Fruit fly (Drosophila melanogaster) whole organism, prepupa: ENCODE results near the gene CG34161.
A peak's percentile ranks its signal among the peaks of the same experiment; 100 is the strongest.

ENCODE experiments used
- Blimp-1 ChIP-seq: fragments of 200-800 bp; sonication (Bioruptor generic); optimal IDR thresholded peaks from 3 replicates; lab custom pipeline; 2017; ENCODE audit warnings: missing biosample characterization, missing genetic modification characterization, mild to moderate bottlenecking, moderate library complexity, missing genetic modification reagents
- CG10631 ChIP-seq: fragments of 200-800 bp; sonication (Bioruptor generic); optimal IDR thresholded peaks from 2 replicates; lab custom pipeline; 2016; ENCODE audit warnings: missing biosample characterization, missing genetic modification characterization
- CG10669 ChIP-seq: fragments of 200-800 bp; sonication (Bioruptor generic); optimal IDR thresholded peaks from 3 replicates; lab custom pipeline; 2018; ENCODE audit warnings: missing biosample characterization, mild to moderate bottlenecking, missing genetic modification characterization, moderate library complexity
- CG11294 ChIP-seq: fragments of 200-800 bp; sonication (Bioruptor generic); IDR thresholded peaks from 2 replicates; pipeline ENCODE4 v1.3.6; 2022; ENCODE audit warnings: missing biosample characterization, missing genetic modification characterization
- CG11762 ChIP-seq: fragments of 200-800 bp; sonication (Bioruptor generic); optimal IDR thresholded peaks from 3 replicates; lab custom pipeline; 2016; ENCODE audit warnings: missing biosample characterization, missing genetic modification characterization; ENCODE audit not compliant: insufficient read depth
- CG11902 ChIP-seq: fragments of 200-800 bp; sonication (Bioruptor generic); optimal IDR thresholded peaks from 3 replicates; lab custom pipeline; 2016; ENCODE audit warnings: missing biosample characterization, missing genetic modification characterization
- CG16779 ChIP-seq: fragments of 200-800 bp; sonication (Bioruptor generic); optimal IDR thresholded peaks from 3 replicates; lab custom pipeline; 2017; ENCODE audit warnings: missing biosample characterization, mild to moderate bottlenecking, missing genetic modification characterization
- CG31627 ChIP-seq: fragments of 200-800 bp; sonication (Bioruptor generic); optimal IDR thresholded peaks from 3 replicates; lab custom pipeline; 2016; ENCODE audit warnings: missing biosample characterization, missing genetic modification characterization
- CG3919 ChIP-seq: fragments of 200-800 bp; sonication (Bioruptor generic); optimal IDR thresholded peaks from 3 replicates; lab custom pipeline; 2016; ENCODE audit warnings: missing biosample characterization, missing genetic modification characterization
- CG4318 ChIP-seq: fragments of 200-800 bp; sonication (Bioruptor generic); optimal IDR thresholded peaks from 3 replicates; lab custom pipeline; 2017; ENCODE audit warnings: missing biosample characterization, mild to moderate bottlenecking, missing genetic modification characterization
- CG6163 ChIP-seq: fragments of 200-800 bp; sonication (Bioruptor generic); IDR thresholded peaks from 3 replicates; pipeline ENCODE4 v1.3.6; 2022; ENCODE audit warnings: missing biosample characterization, missing genetic modification characterization
- CG6808 ChIP-seq: fragments of 200-800 bp; sonication (Bioruptor generic); optimal IDR thresholded peaks from 3 replicates; lab custom pipeline; 2017; ENCODE audit warnings: missing biosample characterization, missing genetic modification characterization, mild to moderate bottlenecking, moderate library complexity, missing genetic modification reagents
- CG6854 ChIP-seq: fragments of 200-800 bp; sonication (Bioruptor generic); optimal IDR thresholded peaks from 2 replicates; lab custom pipeline; 2017; ENCODE audit warnings: missing biosample characterization, mild to moderate bottlenecking, missing genetic modification characterization
- CG7368 ChIP-seq: fragments of 200-800 bp; sonication (Bioruptor generic); optimal IDR thresholded peaks from 3 replicates; lab custom pipeline; 2016; ENCODE audit warnings: missing biosample characterization, missing genetic modification characterization
- CG8319 ChIP-seq: fragments of 200-800 bp; sonication (Bioruptor generic); optimal IDR thresholded peaks from 3 replicates; lab custom pipeline; 2016; ENCODE audit warnings: missing biosample characterization, missing genetic modification characterization
- CG8632 ChIP-seq: fragments of 200-800 bp; sonication (Bioruptor generic); optimal IDR thresholded peaks from 3 replicates; lab custom pipeline; 2016; ENCODE audit warnings: missing biosample characterization, missing genetic modification characterization
- CG9139 ChIP-seq: fragments of 200-800 bp; sonication (Bioruptor generic); optimal IDR thresholded peaks from 3 replicates; lab custom pipeline; 2017; ENCODE audit warnings: missing biosample characterization, mild to moderate bottlenecking, missing genetic modification characterization
- Eip75B ChIP-seq: fragments of 200-800 bp; sonication (Bioruptor generic); optimal IDR thresholded peaks from 3 replicates; lab custom pipeline; 2016; ENCODE audit warnings: missing biosample characterization, missing genetic modification characterization
- Eip78C ChIP-seq: fragments of 200-800 bp; sonication (Bioruptor generic); peaks from one replicate; lab custom pipeline; 2016; ENCODE audit warnings: missing biosample characterization, missing genetic modification characterization
- Ets96B ChIP-seq: fragments of 200-800 bp; optimal IDR thresholded peaks from 2 replicates; lab custom pipeline; 2019; ENCODE audit warnings: missing biosample characterization, mild to moderate bottlenecking, missing genetic modification characterization, moderate library complexity
- Gug ChIP-seq: fragments of 200-800 bp; sonication (Bioruptor generic); IDR thresholded peaks from 2 replicates; pipeline ENCODE4 v1.3.6; 2022; ENCODE audit warnings: missing biosample characterization, missing genetic modification characterization
- Hr39 ChIP-seq: fragments of 200-800 bp; sonication (Bioruptor generic); optimal IDR thresholded peaks from 2 replicates; lab custom pipeline; 2016; ENCODE audit warnings: missing biosample characterization, missing genetic modification characterization
- Hr4 ChIP-seq: fragments of 200-800 bp; sonication (Bioruptor generic); optimal IDR thresholded peaks from 3 replicates; lab custom pipeline; 2016; ENCODE audit warnings: missing biosample characterization, missing genetic modification characterization
- Lpt ChIP-seq: fragments of 200-800 bp; sonication (Bioruptor generic); optimal IDR thresholded peaks from 3 replicates; lab custom pipeline; 2016; ENCODE audit warnings: missing biosample characterization, missing genetic modification characterization
- Smox ChIP-seq: fragments of 200-800 bp; sonication (Bioruptor generic); optimal IDR thresholded peaks from 3 replicates; lab custom pipeline; 2016; ENCODE audit warnings: missing biosample characterization, missing genetic modification characterization
- Sox102F ChIP-seq: fragments of 200-800 bp; sonication (Bioruptor generic); optimal IDR thresholded peaks from 2 replicates; lab custom pipeline; 2016; ENCODE audit warnings: missing biosample characterization, mild to moderate bottlenecking, missing genetic modification characterization
- Sox15 ChIP-seq: fragments of 200-800 bp; sonication (Bioruptor generic); optimal IDR thresholded peaks from 3 replicates; lab custom pipeline; 2016; ENCODE audit warnings: missing biosample characterization, missing genetic modification characterization
- achi ChIP-seq: fragments of 200-800 bp; sonication (Bioruptor generic); optimal IDR thresholded peaks from 3 replicates; lab custom pipeline; 2016; ENCODE audit warnings: missing biosample characterization, missing genetic modification characterization
- acj6 ChIP-seq: fragments of 200-800 bp; sonication (Bioruptor generic); optimal IDR thresholded peaks from 3 replicates; lab custom pipeline; 2016; ENCODE audit warnings: missing biosample characterization, missing genetic modification characterization
- cyc ChIP-seq: fragments of 200-800 bp; sonication (Bioruptor generic); optimal IDR thresholded peaks from 3 replicates; lab custom pipeline; 2016; ENCODE audit warnings: missing biosample characterization, missing genetic modification characterization
- dac ChIP-seq: fragments of 200-800 bp; sonication (Bioruptor generic); optimal IDR thresholded peaks from 2 replicates; lab custom pipeline; 2017; ENCODE audit warnings: missing biosample characterization, mild to moderate bottlenecking, missing genetic modification characterization
- eg ChIP-seq: fragments of 200-800 bp; sonication (Bioruptor generic); IDR thresholded peaks from 3 replicates; pipeline ENCODE4 v1.3.6; 2022; ENCODE audit warnings: missing biosample characterization, missing genetic modification characterization
- fd59A ChIP-seq: fragments of 200-800 bp; sonication (Bioruptor generic); optimal IDR thresholded peaks from 2 replicates; lab custom pipeline; 2017; ENCODE audit warnings: missing biosample characterization, mild to moderate bottlenecking, missing genetic modification characterization, missing genetic modification reagents
- fd85E ChIP-seq: fragments of 200-800 bp; sonication (Bioruptor generic); optimal IDR thresholded peaks from 3 replicates; lab custom pipeline; 2016; ENCODE audit warnings: missing biosample characterization, missing genetic modification characterization
- net ChIP-seq: fragments of 200-800 bp; sonication (Bioruptor generic); optimal IDR thresholded peaks from 3 replicates; lab custom pipeline; 2016; ENCODE audit warnings: missing biosample characterization, missing genetic modification characterization
- salr ChIP-seq, 2 experiments: fragments of 200-800 bp; sonication (Bioruptor generic); optimal IDR thresholded peaks; 3 replicates each; lab custom pipeline; 2016 to 2018; ENCODE audit warnings: missing biosample characterization in 2 of 2, missing genetic modification characterization in 2 of 2, mild to moderate bottlenecking in 1 of 2
- svp ChIP-seq: fragments of 200-800 bp; sonication (Bioruptor generic); peaks from one replicate; lab custom pipeline; 2016; ENCODE audit warnings: missing biosample characterization, missing genetic modification characterization
- vri ChIP-seq: fragments of 200-800 bp; sonication (Bioruptor generic); optimal IDR thresholded peaks from 3 replicates; lab custom pipeline; 2016; ENCODE audit warnings: missing biosample characterization, mild to moderate bottlenecking, missing genetic modification characterization

CG34161 gene

dm6 chr2L:10565674-10566073, 15.8 kb downstream of the CG34161 start (continued):
- TF ChIP-seq CG6808, result peak; percentile 20
- TF ChIP-seq fd85E (GFP tag; lab: Kevin White, UChicago), result no peak
- TF ChIP-seq CG4318 (GFP tag; lab: Kevin White, UChicago), result no peak
- TF ChIP-seq CG11294 (GFP tag; lab: Robert Waterston, UW), result no peak
- TF ChIP-seq Blimp-1 (GFP tag; lab: Kevin White, UChicago), result no peak
- peak; percentile 17 for TF ChIP-seq acj6
- TF ChIP-seq Sox15 (GFP tag; lab: Kevin White, UChicago), result no peak
- TF ChIP-seq, all 60 proteins: peak for 28

DNA sequence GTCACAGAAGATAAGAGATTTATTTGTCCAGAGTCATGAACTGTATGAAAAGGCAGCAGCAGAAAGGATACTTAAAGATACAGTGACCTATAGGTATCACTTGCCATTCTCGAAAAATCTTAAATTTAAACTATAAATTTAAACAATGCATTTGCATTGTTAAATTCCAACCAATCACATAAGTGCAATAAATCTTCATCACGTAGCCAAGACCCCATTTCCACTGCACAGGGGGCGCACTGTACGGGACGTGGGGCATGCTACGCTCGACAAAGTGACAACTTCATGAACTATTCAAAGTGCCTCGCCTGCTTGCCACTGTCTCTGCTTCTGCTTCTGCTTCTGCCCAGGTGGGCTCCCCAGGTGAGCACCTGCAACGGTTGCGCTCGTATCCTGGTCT, 26.2 kb downstream of the CG34161 start:
- TF ChIP-seq svp (no peak), CG6163 (GFP tag; lab: Robert Waterston, UW) (peak; percentile 50; the same call in 2 of the 3 replicates), Eip75B (GFP tag; lab: Kevin White, UChicago) (no peak), salr (GFP tag; optimal IDR thresholded peaks at IDR 0.05; lab: Kevin White, UChicago) (no peak), CG6854 (GFP tag; lab: Kevin White, UChicago) (no peak), CG9139 (GFP tag; lab: Kevin White, UChicago) (no peak), CG11762 (GFP tag; lab: Kevin White, UChicago) (no peak), CG11902 (GFP tag; lab: Kevin White, UChicago) (no peak), Hr39 (GFP tag; lab: Kevin White, UChicago) (peak; percentile 2), net (GFP tag; lab: Kevin White, UChicago) (no peak), CG4318 (GFP tag; lab: Kevin White, UChicago) (no peak), fd85E (GFP tag; lab: Kevin White, UChicago) (no peak), Ets96B (tag; lab: Kevin White, UChicago) (no peak), Gug (GFP tag; lab: Robert Waterston, UW) (no peak), CG3919 (no peak), CG11294 (GFP tag; lab: Robert Waterston, UW) (no peak), Hr4 (GFP tag; lab: Kevin White, UChicago) (no peak), eg (GFP tag; lab: Robert Waterston, UW) (peak; percentile 42; the same call in 1 of the 3 replicates), Lpt (GFP tag; lab: Kevin White, UChicago) (no peak), Smox (GFP tag; lab: Kevin White, UChicago) (no peak), CG16779 (no peak), Sox102F (GFP tag; lab: Kevin White, UChicago) (no peak), dac (GFP tag; lab: Kevin White, UChicago) (no peak), CG7368 (GFP tag; lab: Kevin White, UChicago) (no peak), CG8319 (GFP tag; lab: Kevin White, UChicago) (no peak), CG10669 (GFP tag; lab: Kevin White, UChicago) (no peak), cyc (GFP tag; lab: Kevin White, UChicago) (no peak), Eip78C (GFP tag; lab: Kevin White, UChicago) (no peak), CG31627 (GFP tag; lab: Kevin White, UChicago) (no peak), Sox15 (GFP tag; lab: Kevin White, UChicago) (no peak), fd59A (GFP tag; lab: Kevin White, UChicago) (no peak), achi (GFP tag; lab: Kevin White, UChicago) (no peak), CG10631 (GFP tag; lab: Kevin White, UChicago) (no peak), CG8632 (no peak), acj6 (peak; percentile 12)

DNA sequence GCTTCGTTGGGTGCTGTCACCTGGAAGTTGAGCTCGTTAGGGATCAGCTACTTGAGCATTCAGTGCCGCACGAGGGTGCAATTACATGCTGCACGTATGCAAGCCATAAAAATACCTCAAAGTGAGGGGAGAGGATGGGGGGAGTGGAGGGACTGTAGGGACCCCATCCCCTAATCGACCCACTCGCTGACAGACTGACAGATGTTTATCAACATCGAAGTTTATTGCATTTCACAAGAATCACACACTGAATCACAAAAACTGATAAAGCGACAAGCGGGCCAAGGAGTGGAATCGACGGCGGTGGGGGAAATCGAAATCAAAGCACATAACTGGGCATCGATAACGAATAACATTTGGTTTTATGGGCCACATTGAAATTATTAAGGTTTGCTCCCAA, 26.8 kb downstream of the CG34161 start:
- TF ChIP-seq vri, result peak; percentile 44
- no peak for TF ChIP-seq CG6808
